Fruit fly (Drosophila melanogaster): Measurements from ENCODE around the gene sif.

The sif gene

dm6 chr3L:5777114-5777513 lies 119.4 kb downstream of the sif start, which contains the start of gene vito:
TSS of gene vito (minus strand) at chr3L:5777333.
- no peak for TF ChIP-seq pan (optimal IDR thresholded peaks at IDR 0.05)
- TF ChIP-seq psq (optimal IDR thresholded peaks at IDR 0.05) = no peak
- TF ChIP-seq usp (GFP tag; optimal IDR thresholded peaks at IDR 0.05) = no peak
- TF ChIP-seq EcR (GFP tag; optimal IDR thresholded peaks at IDR 0.05) = no peak
- no peak for TF ChIP-seq CG8478 (optimal IDR thresholded peaks at IDR 0.05)
- TF ChIP-seq Dll (optimal IDR thresholded peaks at IDR 0.05) = no peak

DNA sequence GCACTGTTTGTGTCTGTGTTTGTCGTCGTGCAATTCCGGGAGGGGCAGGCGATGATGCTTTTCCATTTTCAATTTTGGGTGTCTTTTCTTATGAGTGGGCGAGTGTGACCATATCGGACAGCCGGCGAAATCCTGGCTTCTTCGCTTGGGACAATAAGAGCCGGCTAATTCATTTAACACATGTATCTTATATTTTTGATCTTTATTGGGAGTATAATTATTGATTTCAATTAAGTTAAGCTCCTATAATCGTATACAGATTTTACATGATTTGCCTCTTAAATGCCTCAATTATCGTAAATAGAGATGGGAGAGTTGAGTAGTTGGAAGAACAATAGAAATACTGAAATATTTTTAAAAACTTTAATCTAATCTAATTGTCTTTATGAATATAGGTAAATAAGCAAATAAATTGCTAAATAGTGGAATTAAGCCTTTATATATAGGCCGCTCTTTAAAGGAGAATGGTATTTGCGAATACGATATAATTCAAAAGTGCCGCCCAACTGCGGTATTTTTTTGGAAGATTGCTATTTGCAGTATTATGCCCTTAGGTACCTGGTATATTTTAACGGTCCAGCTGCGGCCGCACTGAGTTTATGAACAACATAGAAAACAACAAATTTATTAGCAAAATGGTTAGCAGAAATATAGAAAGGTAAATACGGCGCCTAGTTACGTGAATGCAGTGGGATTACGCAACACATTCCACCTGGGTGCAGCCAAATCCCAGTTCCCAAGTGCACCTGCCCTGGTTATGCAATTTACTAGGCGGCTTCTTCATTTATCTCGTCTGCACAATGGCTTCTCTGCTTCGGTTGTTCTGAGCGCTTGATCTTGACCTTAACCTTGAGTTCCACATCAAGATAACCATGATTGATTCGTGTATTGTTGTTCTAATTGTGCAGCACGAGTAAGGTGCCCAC lies 122.0 kb downstream of the sif start, which contains the start of the genes Myt1, PGRP-LD and Pmi:
Myt1 (minus strand) TSS at position 116 of the 926 bp plus-strand sequence.
PGRP-LD (plus strand) TSS at position 576 of the 926 bp plus-strand sequence.
Pmi (plus strand) TSS at position 576 of the 926 bp plus-strand sequence.
- no peak for TF ChIP-seq psq (optimal IDR thresholded peaks at IDR 0.05)
- no peak for TF ChIP-seq EcR (GFP tag; optimal IDR thresholded peaks at IDR 0.05)
- no peak for TF ChIP-seq Dll (optimal IDR thresholded peaks at IDR 0.05)
- no peak for TF ChIP-seq pan (optimal IDR thresholded peaks at IDR 0.05)
- TF ChIP-seq usp (GFP tag; optimal IDR thresholded peaks at IDR 0.05) = no peak
- TF ChIP-seq CG8478 (optimal IDR thresholded peaks at IDR 0.05) = no peak

DNA sequence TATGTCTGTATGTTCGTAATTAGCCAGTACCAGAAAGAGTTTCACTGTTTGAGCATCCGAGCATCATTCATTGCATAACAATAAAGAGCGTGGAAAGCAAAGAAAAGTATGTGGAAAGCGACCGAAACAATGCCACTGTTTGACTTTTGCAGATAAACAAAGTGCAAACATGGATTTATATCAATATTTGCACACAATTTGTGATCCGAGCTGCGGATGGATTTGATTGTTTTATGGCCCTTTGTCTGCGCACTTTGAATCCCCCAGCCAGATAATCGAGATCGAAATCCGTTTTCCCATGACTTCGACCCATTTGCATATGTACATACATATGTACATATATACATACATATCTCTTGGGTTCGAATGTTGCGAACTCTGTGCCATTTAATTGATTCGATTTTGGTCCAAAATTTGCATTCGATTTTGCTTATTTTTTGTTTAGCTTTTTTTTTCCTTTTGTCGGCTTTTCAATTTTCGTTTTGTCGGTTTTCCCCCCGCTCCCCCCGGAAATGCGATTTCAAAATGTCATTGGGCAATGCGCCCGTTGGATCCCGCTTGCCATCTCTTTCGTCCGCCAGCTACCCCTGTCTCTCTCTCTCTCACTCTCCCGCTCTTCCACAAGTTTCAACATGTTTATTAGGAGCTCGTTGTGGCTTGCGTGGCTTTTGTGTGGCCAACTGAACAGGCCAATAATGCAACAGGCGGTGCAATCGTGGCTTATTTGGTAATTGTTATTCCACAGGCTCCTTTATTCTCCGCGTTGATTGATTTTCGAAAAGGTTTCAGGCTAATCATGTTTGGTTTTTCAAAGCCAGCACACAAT lies 127.7 kb downstream of the sif start:
- no peak for TF ChIP-seq Dll (optimal IDR thresholded peaks at IDR 0.05)
- TF ChIP-seq pan (optimal IDR thresholded peaks at IDR 0.05) = no peak
- no peak for TF ChIP-seq EcR (GFP tag; optimal IDR thresholded peaks at IDR 0.05)
- TF ChIP-seq psq (optimal IDR thresholded peaks at IDR 0.05) = no peak
- TF ChIP-seq CG8478 (optimal IDR thresholded peaks at IDR 0.05) = no peak
- TF ChIP-seq usp (GFP tag; optimal IDR thresholded peaks at IDR 0.05) = no peak

dm6 chr3L:5786604-5787003 lies 128.9 kb downstream of the sif start, which contains the start of gene Cralbp:
TSS of gene Cralbp (minus strand) at chr3L:5786718.
- TF ChIP-seq psq (optimal IDR thresholded peaks at IDR 0.05) = no peak

DNA sequence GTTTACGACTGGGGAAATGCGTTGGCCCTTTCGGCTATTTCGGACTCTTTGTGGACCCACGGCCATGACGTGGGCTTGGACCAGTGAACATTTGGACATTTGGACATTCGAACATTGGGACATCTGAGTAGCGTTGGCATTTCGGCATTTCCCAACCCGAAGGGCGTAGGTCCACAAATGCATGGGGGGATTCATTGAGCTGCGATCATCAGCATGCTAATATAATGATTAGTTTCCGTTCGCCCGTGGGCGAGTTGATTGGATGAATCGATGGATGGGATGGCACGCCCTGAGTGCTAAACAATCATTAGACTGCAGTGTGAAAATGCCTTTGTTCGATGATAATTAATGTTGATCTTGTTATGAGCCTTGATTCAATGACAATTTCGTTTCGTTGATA lies 129.8 kb downstream of the sif start:
- TF ChIP-seq pan (optimal IDR thresholded peaks at IDR 0.05) (no peak), EcR (GFP tag; optimal IDR thresholded peaks at IDR 0.05) (no peak), Dll (optimal IDR thresholded peaks at IDR 0.05) (no peak), CG8478 (optimal IDR thresholded peaks at IDR 0.05) (no peak), usp (GFP tag; optimal IDR thresholded peaks at IDR 0.05) (no peak), psq (optimal IDR thresholded peaks at IDR 0.05) (no peak)

- TF ChIP-seq Dll (optimal IDR thresholded peaks at IDR 0.05) (no peak), psq (optimal IDR thresholded peaks at IDR 0.05) (no peak), pan (optimal IDR thresholded peaks at IDR 0.05) (no peak), usp (GFP tag; optimal IDR thresholded peaks at IDR 0.05) (no peak), EcR (GFP tag; optimal IDR thresholded peaks at IDR 0.05) (no peak), CG8478 (optimal IDR thresholded peaks at IDR 0.05) (no peak)
Observed at dm6 chr3L:5788823-5789222, 131.1 kb downstream of the sif start.

dm6 chr3L:5789663-5790062 lies 131.9 kb downstream of the sif start:
- TF ChIP-seq EcR (GFP tag; optimal IDR thresholded peaks at IDR 0.05) = no peak
- TF ChIP-seq Dll (optimal IDR thresholded peaks at IDR 0.05) = no peak
- no peak for TF ChIP-seq pan (optimal IDR thresholded peaks at IDR 0.05)
- TF ChIP-seq usp (GFP tag; optimal IDR thresholded peaks at IDR 0.05) = no peak
- TF ChIP-seq CG8478 (optimal IDR thresholded peaks at IDR 0.05) = no peak
- no peak for TF ChIP-seq psq (optimal IDR thresholded peaks at IDR 0.05)

- no peak for TF ChIP-seq CG8478 (optimal IDR thresholded peaks at IDR 0.05)
- no peak for TF ChIP-seq usp (GFP tag; optimal IDR thresholded peaks at IDR 0.05)
- no peak for TF ChIP-seq EcR (GFP tag; optimal IDR thresholded peaks at IDR 0.05)
- TF ChIP-seq psq (optimal IDR thresholded peaks at IDR 0.05) = no peak
- TF ChIP-seq Dll (optimal IDR thresholded peaks at IDR 0.05) = no peak
- no peak for TF ChIP-seq pan (optimal IDR thresholded peaks at IDR 0.05)
Observed at dm6 chr3L:5793967-5794366, 136.3 kb downstream of the sif start, which contains the start of gene Bre1. TSS of gene Bre1 (minus strand) at chr3L:5794192.

DNA sequence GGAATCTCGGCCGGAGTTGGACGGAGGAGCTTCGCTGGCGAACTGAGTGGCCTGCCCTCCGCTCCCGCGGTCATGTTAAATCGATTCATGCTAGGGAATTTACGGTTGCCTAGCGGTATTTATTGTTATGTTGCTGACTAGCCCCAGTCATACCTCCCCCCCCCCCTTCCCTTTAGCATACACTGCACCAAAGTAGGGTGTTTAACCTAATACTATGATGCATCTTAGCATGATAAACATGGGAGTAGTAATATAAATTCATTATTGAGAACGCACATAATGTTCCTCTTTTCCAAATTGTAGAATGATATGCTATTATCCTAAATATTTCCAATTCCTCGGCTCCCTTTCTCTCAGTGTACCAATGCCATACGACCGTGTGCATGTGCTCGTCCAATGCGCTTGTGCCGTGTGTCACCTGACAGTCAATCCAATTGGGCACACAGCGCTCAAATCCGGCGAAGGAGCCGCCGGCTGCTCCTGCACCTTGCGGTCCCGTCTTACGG lies 138.8 kb downstream of the sif start, which contains the start of gene Tektin-C:
Tektin-C (minus strand) TSS at position 51 of the 506 bp plus-strand sequence.
- TF ChIP-seq CG8478 (optimal IDR thresholded peaks at IDR 0.05) (no peak), Dll (optimal IDR thresholded peaks at IDR 0.05) (no peak), pan (optimal IDR thresholded peaks at IDR 0.05) (no peak), psq (optimal IDR thresholded peaks at IDR 0.05) (no peak), EcR (GFP tag; optimal IDR thresholded peaks at IDR 0.05) (no peak), usp (GFP tag; optimal IDR thresholded peaks at IDR 0.05) (no peak)

DNA sequence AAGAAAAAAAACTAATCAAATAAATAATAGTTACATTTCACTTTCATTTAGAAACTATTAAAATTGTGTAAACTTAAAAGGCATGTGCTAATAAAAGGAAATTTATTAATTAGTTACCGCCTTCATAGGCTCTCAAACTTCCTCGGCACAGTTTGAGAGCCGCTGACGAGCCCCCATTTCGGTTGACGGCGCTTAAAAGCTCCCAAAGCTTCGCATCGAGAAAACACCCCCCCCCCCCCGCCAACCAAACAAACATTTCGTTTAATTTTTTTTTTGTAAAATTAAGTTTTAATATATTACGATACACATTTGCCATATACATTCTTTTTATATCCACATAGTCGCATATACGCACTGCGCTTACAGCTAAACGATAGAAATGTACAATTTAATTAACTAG lies 139.6 kb downstream of the sif start:
- TF ChIP-seq pan (optimal IDR thresholded peaks at IDR 0.05) (no peak), EcR (GFP tag; optimal IDR thresholded peaks at IDR 0.05) (no peak), Dll (optimal IDR thresholded peaks at IDR 0.05) (no peak), usp (GFP tag; optimal IDR thresholded peaks at IDR 0.05) (no peak), CG8478 (optimal IDR thresholded peaks at IDR 0.05) (no peak), psq (optimal IDR thresholded peaks at IDR 0.05) (no peak)

Data from whole organism.